Fruit fly (Drosophila melanogaster) S2 (cell line): ENCODE measurements around the gene LManV.

Source experiments
- CG8478 ChIP-seq: fragments of >200 bp; optimal IDR thresholded peaks from 2 replicates; lab custom pipeline; 2018
- CTCF ChIP-seq, 2 experiments: fragments of >200 bp; optimal IDR thresholded peaks; 2 replicates each; lab custom pipeline; 2018

DNA sequence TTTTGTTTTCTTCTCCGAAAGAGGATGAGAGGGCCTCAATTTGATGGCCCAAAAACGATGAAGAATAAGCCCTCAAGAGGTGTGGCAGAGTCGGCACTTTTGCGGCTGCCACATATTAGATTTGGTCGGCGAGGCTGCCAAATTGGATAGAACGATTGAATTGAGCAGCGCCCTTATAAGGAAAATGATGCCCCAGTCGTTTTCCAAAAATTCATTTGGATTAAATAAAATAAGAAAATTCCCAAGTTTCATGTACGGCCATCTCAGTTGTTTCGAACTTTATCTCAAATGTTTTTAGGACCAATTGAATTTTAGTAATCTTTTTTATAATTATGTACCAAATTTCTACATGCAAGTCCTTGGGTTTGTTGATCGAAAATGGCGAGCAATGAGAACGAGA is 24.0 kb downstream of the LManV start, which contains the start of the genes CG45307 and CG12438:
- TF ChIP-seq CTCF (optimal IDR thresholded peaks at IDR 0.05; lab: Kevin White, UChicago) (no peak), CG8478 (lab: Kevin White, UChicago) (no peak)
